Fruit fly (Drosophila melanogaster) whole organism, embryonic: ENCODE measurements around the gene sick.

Experiments
- Adf1 ChIP-seq: fragments of 200-800 bp; sonication (Bioruptor generic); IDR thresholded peaks from 2 replicates; pipeline ENCODE4 v1.3.6; 2022; ENCODE audit warnings: missing biosample characterization, missing genetic modification characterization
- CG10366 ChIP-seq: fragments of 200-800 bp; sonication (Bioruptor generic); IDR thresholded peaks from 2 replicates; pipeline ENCODE4 v1.3.6; 2022; ENCODE audit warnings: missing biosample characterization, missing genetic modification characterization
- CG17361 ChIP-seq: fragments of 200-800 bp; sonication (Bioruptor generic); IDR thresholded peaks from 3 replicates; pipeline ENCODE4 v1.3.6; 2022; ENCODE audit warnings: missing biosample characterization, missing genetic modification characterization
- CG18476 ChIP-seq: fragments of 200-800 bp; sonication (Bioruptor generic); optimal IDR thresholded peaks from 2 replicates; lab custom pipeline; 2016; ENCODE audit warnings: missing biosample characterization, mild to moderate bottlenecking, missing genetic modification characterization
- CG18764 ChIP-seq: fragments of 200-800 bp; sonication (Bioruptor generic); optimal IDR thresholded peaks from 3 replicates; lab custom pipeline; 2016; ENCODE audit warnings: missing biosample characterization, missing genetic modification characterization
- CG33213 ChIP-seq: fragments of 200-800 bp; sonication (Bioruptor generic); optimal IDR thresholded peaks from 3 replicates; lab custom pipeline; 2016; ENCODE audit warnings: missing biosample characterization, missing genetic modification characterization
- CG34376 ChIP-seq: fragments of 200-800 bp; sonication (Bioruptor generic); optimal IDR thresholded peaks from 2 replicates; lab custom pipeline; 2018; ENCODE audit warnings: missing biosample characterization, mild to moderate bottlenecking, missing genetic modification characterization
- CG4404 ChIP-seq: fragments of 200-800 bp; sonication (Bioruptor generic); IDR thresholded peaks from 2 replicates; pipeline ENCODE4 v1.3.6; 2022; ENCODE audit warnings: missing biosample characterization, missing genetic modification characterization
- CG4617 ChIP-seq: fragments of 200-800 bp; sonication (Bioruptor generic); optimal IDR thresholded peaks from 3 replicates; lab custom pipeline; 2016; ENCODE audit warnings: missing biosample characterization, missing genetic modification characterization, borderline replicate concordance
- CG4707 ChIP-seq: fragments of 200-800 bp; sonication (Bioruptor generic); optimal IDR thresholded peaks from 2 replicates; lab custom pipeline; 2018; ENCODE audit warnings: missing biosample characterization, mild to moderate bottlenecking, missing genetic modification characterization, moderate library complexity
- CG4730 ChIP-seq: fragments of 200-800 bp; sonication (Bioruptor generic); IDR thresholded peaks from 2 replicates; pipeline ENCODE4 v1.3.6; 2022; ENCODE audit warnings: missing biosample characterization, missing genetic modification characterization
- CG4854 ChIP-seq: fragments of 200-800 bp; sonication (Bioruptor generic); optimal IDR thresholded peaks from 2 replicates; lab custom pipeline; 2016; ENCODE audit warnings: missing biosample characterization, missing genetic modification characterization, inconsistent platforms
- CG5245 ChIP-seq: fragments of 200-800 bp; sonication (Bioruptor generic); optimal IDR thresholded peaks from 3 replicates; lab custom pipeline; 2016; ENCODE audit warnings: missing biosample characterization, missing genetic modification characterization
- CG6813 ChIP-seq: fragments of 200-800 bp; sonication (Bioruptor generic); optimal IDR thresholded peaks from 2 replicates; lab custom pipeline; 2017; ENCODE audit warnings: missing biosample characterization, missing genetic modification characterization, mild to moderate bottlenecking, moderate library complexity, missing genetic modification reagents
- CG7963 ChIP-seq: fragments of 200-800 bp; sonication (Bioruptor generic); IDR thresholded peaks from 3 replicates; pipeline ENCODE4 v1.3.6; 2022; ENCODE audit warnings: missing biosample characterization, missing genetic modification characterization; ENCODE audit not compliant: partially characterized antibody
- CG8478 ChIP-seq: fragments of >200 bp; optimal IDR thresholded peaks from 2 replicates; lab custom pipeline; 2018
- CG9215 ChIP-seq: fragments of 200-800 bp; sonication (Bioruptor generic); IDR thresholded peaks from 2 replicates; pipeline ENCODE4 v1.3.6; 2022; ENCODE audit warnings: missing biosample characterization, missing genetic modification characterization
- CG9727 ChIP-seq: fragments of 200-800 bp; sonication (Bioruptor generic); optimal IDR thresholded peaks from 3 replicates; lab custom pipeline; 2017; ENCODE audit warnings: missing biosample characterization, mild to moderate bottlenecking, missing genetic modification characterization
- CG9876 ChIP-seq: fragments of 200-800 bp; sonication (Bioruptor generic); optimal IDR thresholded peaks from 2 replicates; lab custom pipeline; 2016; ENCODE audit warnings: missing biosample characterization, missing genetic modification characterization
- CHES-1-like ChIP-seq: fragments of 200-800 bp; sonication (Bioruptor generic); optimal IDR thresholded peaks from 2 replicates; lab custom pipeline; 2016; ENCODE audit warnings: missing biosample characterization, missing genetic modification characterization
- Dbx ChIP-seq: fragments of 200-800 bp; sonication (Bioruptor generic); IDR thresholded peaks from 3 replicates; pipeline ENCODE4 v1.3.6; 2022; ENCODE audit warnings: missing biosample characterization, missing genetic modification characterization
- Dip2 ChIP-seq: fragments of 200-800 bp; sonication (Bioruptor generic); IDR thresholded peaks from 2 replicates; pipeline ENCODE4 v1.3.6; 2022; ENCODE audit warnings: missing biosample characterization, missing genetic modification characterization
- Dp ChIP-seq: fragments of 200-800 bp; sonication (Bioruptor generic); optimal IDR thresholded peaks from 2 replicates; lab custom pipeline; 2018; ENCODE audit warnings: missing biosample characterization, mild to moderate bottlenecking, missing genetic modification characterization, moderate library complexity
- Ets65A ChIP-seq: fragments of 200-800 bp; sonication (Bioruptor generic); peaks from one replicate; lab custom pipeline; 2016; ENCODE audit warnings: missing biosample characterization, missing genetic modification characterization
- Ets97D ChIP-seq: fragments of 200-800 bp; sonication (Bioruptor generic); optimal IDR thresholded peaks from 3 replicates; lab custom pipeline; 2016; ENCODE audit warnings: missing biosample characterization, missing genetic modification characterization
- Fer2 ChIP-seq: fragments of 200-800 bp; sonication (Bioruptor generic); optimal IDR thresholded peaks from 2 replicates; lab custom pipeline; 2018; ENCODE audit warnings: missing biosample characterization, mild to moderate bottlenecking, missing genetic modification characterization, moderate library complexity
- HLH4C ChIP-seq: fragments of 200-800 bp; sonication (Bioruptor generic); IDR thresholded peaks from 3 replicates; pipeline ENCODE4 v1.3.6; 2022; ENCODE audit warnings: missing biosample characterization, missing genetic modification characterization; ENCODE audit not compliant: partially characterized antibody
- Hr39 ChIP-seq: fragments of >200 bp; optimal IDR thresholded peaks from 2 replicates; lab custom pipeline; 2017
- Lpt ChIP-seq: fragments of >200 bp; optimal IDR thresholded peaks from 2 replicates; lab custom pipeline; 2018; ENCODE audit warnings: missing biosample characterization, missing genetic modification characterization
- Max ChIP-seq: fragments of 200-800 bp; sonication (Bioruptor generic); optimal IDR thresholded peaks from 2 replicates; lab custom pipeline; 2016; ENCODE audit warnings: missing biosample characterization, mild to moderate bottlenecking, missing genetic modification characterization
- NK7.1 ChIP-seq: fragments of 200-800 bp; sonication (Bioruptor generic); optimal IDR thresholded peaks from 3 replicates; lab custom pipeline; 2016; ENCODE audit warnings: missing biosample characterization, missing genetic modification characterization
- Ptx1 ChIP-seq: fragments of 200-800 bp; sonication (Bioruptor generic); IDR thresholded peaks from 2 replicates; pipeline ENCODE4 v1.3.6; 2022; ENCODE audit warnings: missing biosample characterization, missing genetic modification characterization
- Rfx ChIP-seq: fragments of 200-800 bp; sonication (Bioruptor generic); IDR thresholded peaks from 2 replicates; pipeline ENCODE4 v1.3.6; 2022; ENCODE audit warnings: missing biosample characterization, missing genetic modification characterization
- Scr ChIP-seq: fragments of 200-800 bp; sonication (Bioruptor generic); IDR thresholded peaks from 2 replicates; pipeline ENCODE4 v1.3.6; 2022; ENCODE audit warnings: missing biosample characterization, missing genetic modification characterization; ENCODE audit not compliant: partially characterized antibody
- Six4 ChIP-seq: fragments of 200-800 bp; sonication (Bioruptor generic); optimal IDR thresholded peaks from 2 replicates; lab custom pipeline; 2016; ENCODE audit warnings: missing biosample characterization, missing genetic modification characterization
- Xrp1 ChIP-seq: fragments of 200-800 bp; sonication (Bioruptor generic); IDR thresholded peaks from 2 replicates; pipeline ENCODE4 v1.3.6; 2022; ENCODE audit warnings: missing biosample characterization, missing genetic modification characterization
- al ChIP-seq: fragments of 200-800 bp; sonication (Bioruptor generic); IDR thresholded peaks from 2 replicates; pipeline ENCODE4 v1.3.6; 2022; ENCODE audit warnings: missing biosample characterization, missing genetic modification characterization
- ci ChIP-seq: fragments of 200-800 bp; sonication (Bioruptor generic); IDR thresholded peaks from 3 replicates; pipeline ENCODE4 v1.3.6; 2022; ENCODE audit warnings: missing biosample characterization, missing genetic modification characterization
- crp ChIP-seq, 2 experiments: fragments of 200-800 bp; sonication (Bioruptor generic); optimal IDR thresholded peaks; 2 replicates in 1 of 2; 3 replicates in 1 of 2; lab custom pipeline; 2017; ENCODE audit warnings: missing biosample characterization in 2 of 2, missing genetic modification characterization in 2 of 2, mild to moderate bottlenecking in 1 of 2, moderate library complexity in 1 of 2
- her ChIP-seq: fragments of 200-800 bp; sonication (Bioruptor generic); optimal IDR thresholded peaks from 2 replicates; lab custom pipeline; 2016; ENCODE audit warnings: missing biosample characterization, missing genetic modification characterization
- kay ChIP-seq: fragments of 200-800 bp; sonication (Bioruptor generic); optimal IDR thresholded peaks from 2 replicates; lab custom pipeline; 2016; ENCODE audit warnings: missing biosample characterization, missing genetic modification characterization
- maf-S ChIP-seq: fragments of 200-800 bp; sonication (Bioruptor generic); optimal IDR thresholded peaks from 2 replicates; lab custom pipeline; 2016; ENCODE audit warnings: missing biosample characterization, missing genetic modification characterization
- mirr ChIP-seq: fragments of 200-800 bp; sonication (Bioruptor generic); optimal IDR thresholded peaks from 3 replicates; lab custom pipeline; 2018; ENCODE audit warnings: missing biosample characterization, mild to moderate bottlenecking, missing genetic modification characterization
- org-1 ChIP-seq: fragments of 200-800 bp; sonication (Bioruptor generic); optimal IDR thresholded peaks from 2 replicates; lab custom pipeline; 2017; ENCODE audit warnings: missing biosample characterization, missing genetic modification characterization
- pfk ChIP-seq: fragments of 200-800 bp; sonication (Bioruptor generic); optimal IDR thresholded peaks from 2 replicates; lab custom pipeline; 2018; ENCODE audit warnings: missing biosample characterization, mild to moderate bottlenecking, missing genetic modification characterization, moderate library complexity
- pros ChIP-seq: fragments of 200-800 bp; sonication (Bioruptor generic); optimal IDR thresholded peaks from 3 replicates; lab custom pipeline; 2019; ENCODE audit warnings: missing biosample characterization, mild to moderate bottlenecking, missing genetic modification characterization, moderate library complexity
- so ChIP-seq: fragments of 200-800 bp; sonication (Bioruptor generic); IDR thresholded peaks from 3 replicates; pipeline ENCODE4 v1.3.6; 2022; ENCODE audit warnings: missing biosample characterization, missing genetic modification characterization
- tap ChIP-seq: fragments of 200-800 bp; optimal IDR thresholded peaks from 3 replicates; lab custom pipeline; 2019; ENCODE audit warnings: missing biosample characterization, mild to moderate bottlenecking, missing genetic modification characterization, moderate library complexity
- tx ChIP-seq: fragments of 200-800 bp; sonication (Bioruptor generic); optimal IDR thresholded peaks from 2 replicates; lab custom pipeline; 2016; ENCODE audit warnings: missing biosample characterization, missing genetic modification characterization
- yki ChIP-seq: fragments of >200 bp; optimal IDR thresholded peaks from 3 replicates; lab custom pipeline; 2018
- zen2 ChIP-seq: fragments of 200-800 bp; sonication (Bioruptor generic); IDR thresholded peaks from 3 replicates; pipeline ENCODE4 v1.3.6; 2022; ENCODE audit warnings: missing biosample characterization, missing genetic modification characterization; ENCODE audit not compliant: partially characterized antibody

Gene sick

DNA sequence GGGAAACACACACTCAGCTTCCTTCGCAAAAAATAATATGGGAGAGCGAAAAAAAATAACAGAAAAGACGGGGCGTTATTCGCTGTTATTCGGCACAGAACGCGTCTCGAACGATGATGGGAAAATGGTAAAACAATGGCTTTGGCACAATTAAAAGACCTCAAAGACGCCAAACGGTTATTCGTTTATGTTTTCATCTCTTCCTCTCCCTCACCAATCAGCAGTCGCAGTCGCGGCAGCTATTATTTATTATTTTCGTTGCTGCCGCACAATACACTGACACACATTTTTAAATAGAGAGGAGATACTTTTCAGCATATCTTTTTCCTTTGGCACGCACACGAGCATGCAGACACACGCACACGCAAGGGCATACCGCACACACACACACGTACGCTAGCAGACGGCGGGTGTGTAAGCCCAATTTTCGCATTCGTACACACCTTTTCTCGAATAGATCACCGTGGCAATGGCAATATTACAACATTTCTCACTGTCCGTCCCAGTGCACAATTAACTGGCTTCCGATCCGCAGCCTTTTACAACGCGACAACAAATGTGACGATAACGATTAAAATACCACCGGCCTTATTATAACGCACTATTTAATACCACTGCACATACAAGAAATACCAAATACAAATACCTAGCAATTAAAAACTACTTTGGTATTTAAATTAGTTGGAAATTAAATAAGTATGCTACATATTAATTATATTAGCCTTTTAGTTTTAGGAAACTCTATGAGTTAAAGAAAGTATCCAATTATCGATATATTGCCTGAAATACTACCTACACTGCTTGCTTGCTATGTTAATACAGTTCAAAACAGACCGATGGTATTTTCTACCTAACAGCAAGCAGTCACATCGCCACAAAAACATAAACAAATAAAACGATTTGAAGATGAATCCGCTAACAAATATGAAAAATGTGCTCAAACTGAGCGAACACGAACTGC is 4.6 kb upstream of the sick start, which contains the start of the genes CdGAPr and CG10466 (continued):
- TF ChIP-seq her: no peak
- TF ChIP-seq Rfx: no peak
- TF ChIP-seq pros (GFP tag; lab: Kevin White, UChicago): no peak
- peak; percentile 28; the same call in 1 of the 2 replicates for TF ChIP-seq Scr
- no peak for TF ChIP-seq Lpt
- TF ChIP-seq CG9876 (GFP tag; lab: Kevin White, UChicago): no peak
- no peak for TF ChIP-seq CG8478 (lab: Kevin White, UChicago)
- no peak for TF ChIP-seq so
- no peak for TF ChIP-seq tx
- no peak for TF ChIP-seq al
- no peak for TF ChIP-seq Hr39
- TF ChIP-seq CG7963: 0 out of 3 replicates have a peak, but pooled peaks have one; percentile 39
- TF ChIP-seq CG6813 (GFP tag; lab: Kevin White, UChicago): no peak
- no peak for TF ChIP-seq Ptx1
- no peak for TF ChIP-seq CG5245 (GFP tag; lab: Kevin White, UChicago)
- no peak for TF ChIP-seq CG34376 (GFP tag; lab: Kevin White, UChicago)
- peak; percentile 38; the same call in 1 of the 3 replicates for TF ChIP-seq HLH4C (GFP tag; lab: Robert Waterston, UW)
- peak; percentile 80 for TF ChIP-seq Ets65A (GFP tag; lab: Kevin White, UChicago)
- peak; percentile 63 for TF ChIP-seq CG33213 (GFP tag; lab: Kevin White, UChicago)
- no peak for TF ChIP-seq CG9727
- no peak for TF ChIP-seq CG18476 (GFP tag; lab: Kevin White, UChicago)
- no peak for TF ChIP-seq Adf1 (GFP tag; lab: Robert Waterston, UW)
- TF ChIP-seq kay: no peak
- TF ChIP-seq CG10366 (GFP tag; lab: Robert Waterston, UW): no peak
- no peak for TF ChIP-seq pfk
- peak; percentile 68; the same call in 2 of the 3 replicates for TF ChIP-seq CG17361 (GFP tag; lab: Robert Waterston, UW)
- TF ChIP-seq CG4854 (GFP tag; lab: Kevin White, UChicago): no peak
- no peak for TF ChIP-seq crp (GFP tag; optimal IDR thresholded peaks at IDR 0.05; lab: Kevin White, UChicago)
- TF ChIP-seq CG18764 (GFP tag; lab: Kevin White, UChicago): no peak
- TF ChIP-seq Xrp1 (GFP tag; lab: Robert Waterston, UW): no peak
- no peak for TF ChIP-seq ci (GFP tag; lab: Robert Waterston, UW)
- TF ChIP-seq Fer2 (tag; lab: Kevin White, UChicago): no peak
- TF ChIP-seq tap (tag; lab: Kevin White, UChicago): no peak
- TF ChIP-seq mirr (GFP tag; lab: Kevin White, UChicago): peak; percentile 26
- TF ChIP-seq CHES-1-like (GFP tag; lab: Kevin White, UChicago): peak; percentile 54
- TF ChIP-seq Max (GFP tag; lab: Kevin White, UChicago): no peak
- TF ChIP-seq CG9215 (GFP tag; lab: Robert Waterston, UW): no peak
- TF ChIP-seq Dip2 (GFP tag; lab: Robert Waterston, UW): no peak
- TF ChIP-seq maf-S (GFP tag; lab: Kevin White, UChicago): no peak
- peak; percentile 29 for TF ChIP-seq CG4617 (GFP tag; lab: Kevin White, UChicago)
- no peak for TF ChIP-seq yki (lab: Kevin White, UChicago)
- peak; percentile 38 for TF ChIP-seq Dp (GFP tag; lab: Kevin White, UChicago)
- peak; percentile 17; the same call in 1 of the 3 replicates for TF ChIP-seq Dbx (GFP tag; lab: Robert Waterston, UW)
- TF ChIP-seq org-1 (GFP tag; lab: Kevin White, UChicago): no peak
- peak; percentile 62 for TF ChIP-seq Ets97D
- TF ChIP-seq CG4707 (GFP tag; lab: Kevin White, UChicago): no peak
- no peak for TF ChIP-seq Six4 (GFP tag; lab: Kevin White, UChicago)
- TF ChIP-seq CG4730 (GFP tag; lab: Robert Waterston, UW): no peak
- no peak for TF ChIP-seq NK7.1
- no peak for TF ChIP-seq CG4404 (GFP tag; lab: Robert Waterston, UW)
- TF ChIP-seq zen2 (GFP tag; lab: Robert Waterston, UW): no peak
